Worm (Caenorhabditis elegans): ENCODE data around the gene F41B4.2.

Gene F41B4.2

ce11 chrX:6823218-6823979 lies 11.7 kb downstream of the F41B4.2 start, which contains the start of gene gei-15:
Gene gei-15, minus strand, starts transcription at chrX:6823268.
- TF ChIP-seq hlh-11 (tag; optimal IDR thresholded peaks at IDR 0.05) (peak; percentile 55), aha-1 (tag) (peak; percentile 63), egl-27 (tag; optimal IDR thresholded peaks at IDR 0.05) (no peak), lin-38 (GFP tag; IDR thresholded peaks at IDR 0.05) (no peak), nhr-11 (tag; optimal IDR thresholded peaks at IDR 0.05) (peak; percentile 1), set-16 (GFP tag; IDR thresholded peaks at IDR 0.05) (no peak)

- TF ChIP-seq nhr-25 (tag; optimal IDR thresholded peaks at IDR 0.05; ENCODE audit: borderline replicate concordance, insufficient read depth), result no peak
- peak; percentile 88 for TF ChIP-seq aha-1 (tag)
- no peak for TF ChIP-seq nhr-42 (GFP tag; IDR thresholded peaks at IDR 0.05)
- TF ChIP-seq F10B5.3 (tag; optimal IDR thresholded peaks at IDR 0.05), result no peak
Observed at ce11 chrX:6822552-6822951, 12.5 kb downstream of the F41B4.2 start.

ce11 chrX:6819633-6820032 lies 15.4 kb downstream of the F41B4.2 start:
- TF ChIP-seq nhr-28 (tag; optimal IDR thresholded peaks at IDR 0.05) (peak; percentile 61), daf-16 (GFP tag; optimal IDR thresholded peaks at IDR 0.05) (no peak), daf-16 (tag; optimal IDR thresholded peaks at IDR 0.05) (peak; percentile 95), hlh-11 (tag; optimal IDR thresholded peaks at IDR 0.05) (peak; percentile 28), aha-1 (tag) (no peak), dve-1 (tag; optimal IDR thresholded peaks at IDR 0.05; ENCODE audit: insufficient read depth) (peak; percentile 21), nhr-41 (GFP tag; IDR thresholded peaks at IDR 0.05) (no peak), pqm-1 (tag; optimal IDR thresholded peaks at IDR 0.05) (peak; percentile 72), mxl-2 (GFP tag; conservative IDR thresholded peaks at IDR 0.05) (no peak), dmd-6 (GFP tag; IDR thresholded peaks at IDR 0.05) (peak; percentile 38; the same call in 1 of the 2 replicates)

- no peak for TF ChIP-seq mdt-29 (GFP tag; IDR thresholded peaks at IDR 0.05)
- TF ChIP-seq unc-62 (GFP tag; optimal IDR thresholded peaks at IDR 0.05 in 1 of 2), result peak in 1 of 2 experiments; percentile 94
- TF ChIP-seq unc-62 (tag; optimal IDR thresholded peaks at IDR 0.05), result no peak
- no peak for TF ChIP-seq set-16 (GFP tag; IDR thresholded peaks at IDR 0.05)
Observed at ce11 chrX:6819135-6819534, 15.9 kb downstream of the F41B4.2 start.

ce11 chrX:6818036-6818488 lies 17.0 kb downstream of the F41B4.2 start, which contains the start of gene dhs-28:
Gene dhs-28, plus strand, starts transcription at chrX:6818438.
- TF ChIP-seq skn-1 (tag; optimal IDR thresholded peaks at IDR 0.05) (no peak), cey-2 (tag; optimal IDR thresholded peaks at IDR 0.05; ENCODE audit: borderline replicate concordance, insufficient read depth) (no peak), Y75B8A.6 (GFP tag; IDR thresholded peaks at IDR 0.05) (no peak), nhr-76 (tag; optimal IDR thresholded peaks at IDR 0.05) (no peak), ceh-82 (tag; optimal IDR thresholded peaks at IDR 0.05) (no peak), zfp-3 (GFP tag; conservative IDR thresholded peaks at IDR 0.05) (no peak), mdl-1 (tag; optimal IDR thresholded peaks at IDR 0.05) (peak in 1 of 2 experiments; percentile 60), zag-1 (tag; optimal IDR thresholded peaks at IDR 0.05) (no peak), F10B5.3 (tag; optimal IDR thresholded peaks at IDR 0.05) (no peak), hmg-1.1 (GFP tag; IDR thresholded peaks at IDR 0.05) (no peak), egl-27 (tag; optimal IDR thresholded peaks at IDR 0.05) (no peak), F44E2.7 (GFP tag; IDR thresholded peaks at IDR 0.05) (no peak), dve-1 (tag; optimal IDR thresholded peaks at IDR 0.05; ENCODE audit: insufficient read depth) (peak; percentile 45), arid-1 (GFP tag; conservative IDR thresholded peaks at IDR 0.05) (no peak), F37D6.2 (tag; optimal IDR thresholded peaks at IDR 0.05) (no peak), nhr-102 (tag; optimal IDR thresholded peaks at IDR 0.05) (peak; percentile 6), ceh-32 (tag; optimal IDR thresholded peaks at IDR 0.05; ENCODE audit: poor library complexity) (no peak), tra-1 (GFP tag; IDR thresholded peaks at IDR 0.05) (no peak), nhr-41 (GFP tag; IDR thresholded peaks at IDR 0.05) (no peak), unc-130 (GFP tag; optimal IDR thresholded peaks at IDR 0.05) (no peak), lir-3 (tag; optimal IDR thresholded peaks at IDR 0.05) (no peak), pqm-1 (tag; optimal IDR thresholded peaks at IDR 0.05) (peak; percentile 44), nhr-77 (tag; optimal IDR thresholded peaks at IDR 0.05) (no peak), Y48G9A.11 (GFP tag; IDR thresholded peaks at IDR 0.05) (no peak), sdz-12 (GFP tag; optimal IDR thresholded peaks at IDR 0.05) (no peak), unc-39 (tag; optimal IDR thresholded peaks at IDR 0.05) (no peak), dmd-9 (GFP tag; IDR thresholded peaks at IDR 0.05) (no peak)

All from whole organism, L4 larva.